Worm (Caenorhabditis elegans) whole organism, early embryonic: ENCODE results near the gene srd-7.

Source experiments
- B0310.2 ChIP-seq: sonication (generic microtip); optimal IDR thresholded peaks from 2 replicates; lab custom pipeline; 2016; ENCODE audit warnings: mild to moderate bottlenecking, missing genetic modification characterization, missing compliant biosample characterization
- F13C5.2 ChIP-seq: sonication (generic microtip); optimal IDR thresholded peaks from 2 replicates; lab custom pipeline; 2017; ENCODE audit warnings: mild to moderate bottlenecking, missing genetic modification characterization, inconsistent platforms, missing compliant biosample characterization
- ama-1 ChIP-seq: fragments of 150-350 bp; optimal IDR thresholded peaks from 2 replicates; lab custom pipeline; 2014
- ceh-13 ChIP-seq: fragments of 200-800 bp; sonication (Bioruptor generic); optimal IDR thresholded peaks from 2 replicates; lab custom pipeline; 2018; ENCODE audit warnings: mild to moderate bottlenecking, missing genetic modification characterization, missing compliant biosample characterization
- ets-7 ChIP-seq: sonication (generic microtip); optimal IDR thresholded peaks from 2 replicates; lab custom pipeline; 2016; ENCODE audit warnings: missing genotype, missing genetic modification characterization, missing compliant biosample characterization
- hmbx-1 ChIP-seq: sonication (generic microtip); optimal IDR thresholded peaks from 2 replicates; lab custom pipeline; 2016; ENCODE audit warnings: mild to moderate bottlenecking, missing genetic modification characterization, missing compliant biosample characterization
- hmg-4 ChIP-seq: fragments of 200-800 bp; sonication (Bioruptor generic); optimal IDR thresholded peaks from 2 replicates; lab custom pipeline; 2018; ENCODE audit warnings: mild to moderate bottlenecking, missing genetic modification characterization, missing compliant biosample characterization
- hnd-1 ChIP-seq: sonication (generic microtip); optimal IDR thresholded peaks from 2 replicates; lab custom pipeline; 2016; ENCODE audit warnings: missing genetic modification characterization, missing compliant biosample characterization
- pes-1 ChIP-seq: fragments of 200-800 bp; sonication (Bioruptor generic); IDR thresholded peaks from 2 replicates; pipeline ENCODE4 v1.3.6; 2022; ENCODE audit warnings: missing genetic modification reagents, missing genetic modification characterization, missing compliant biosample characterization
- scrt-1 ChIP-seq: fragments of 200-800 bp; sonication (Bioruptor generic); IDR thresholded peaks from 2 replicates; pipeline ENCODE4 v1.3.6; 2022; ENCODE audit warnings: missing genetic modification characterization, missing compliant biosample characterization
- sea-1 ChIP-seq: fragments of 200-800 bp; sonication (Bioruptor generic); conservative IDR thresholded peaks from 2 replicates; pipeline ENCODE4 v1.3.6; 2022; ENCODE audit warnings: missing genetic modification characterization, missing compliant biosample characterization

DNA sequence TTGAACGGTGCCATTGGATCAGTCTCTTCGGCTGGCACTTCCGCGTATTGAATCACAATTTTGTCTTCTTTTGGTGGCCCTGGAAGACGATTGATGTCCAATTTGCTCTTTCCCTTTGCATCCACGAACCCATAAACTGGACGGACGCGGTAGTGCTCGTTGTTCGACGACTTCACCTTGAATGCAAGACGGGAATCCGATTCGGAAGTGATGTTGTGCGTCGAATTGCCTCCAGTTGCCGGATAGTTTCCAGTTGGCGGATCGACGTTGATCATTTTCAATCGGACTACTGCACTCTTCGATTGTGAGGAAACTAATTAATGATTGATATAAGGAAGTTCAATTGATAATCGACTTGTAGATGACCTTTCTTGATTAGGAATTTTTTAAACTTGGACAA lies 48.3 kb downstream of the srd-7 start, which contains the start of gene ssp-34:
- TF ChIP-seq ama-1 (lab: Kevin White, UChicago) = no peak
- no peak for TF ChIP-seq B0310.2 (tag; lab: Kevin White, UChicago)
- TF ChIP-seq hnd-1 (tag; lab: Kevin White, UChicago) = no peak
- no peak for TF ChIP-seq pes-1 (GFP tag; lab: Robert Waterston, UW)
- no peak for TF ChIP-seq hmbx-1 (tag; lab: Kevin White, UChicago)
- TF ChIP-seq hmg-4 (GFP tag; lab: Kevin White, UChicago) = no peak
- TF ChIP-seq F13C5.2 (tag; lab: Kevin White, UChicago) = no peak
- no peak for TF ChIP-seq sea-1
- TF ChIP-seq ceh-13 (GFP tag; lab: Kevin White, UChicago) = no peak
- TF ChIP-seq scrt-1 (GFP tag; lab: Robert Waterston, UW) = no peak
- TF ChIP-seq ets-7 (tag; lab: Kevin White, UChicago) = no peak
